Worm (Caenorhabditis elegans): Measurements from ENCODE around the gene F35C11.4.

- TF ChIP-seq ama-1 (optimal IDR thresholded peaks at IDR 0.05): no peak
- TF ChIP-seq pqm-1 (tag; optimal IDR thresholded peaks at IDR 0.05): no peak
- no peak for TF ChIP-seq F13H6.1 (tag; optimal IDR thresholded peaks at IDR 0.05)
- TF ChIP-seq dmd-4 (tag; optimal IDR thresholded peaks at IDR 0.05; ENCODE audit: borderline replicate concordance): no peak
- no peak for TF ChIP-seq K02D7.2 (tag; optimal IDR thresholded peaks at IDR 0.05)
- no peak for TF ChIP-seq tbx-7 (tag; optimal IDR thresholded peaks at IDR 0.05)
- TF ChIP-seq ets-4 (tag; optimal IDR thresholded peaks at IDR 0.05): no peak
- TF ChIP-seq ceh-9 (tag; optimal IDR thresholded peaks at IDR 0.05): no peak
Observed at ce11 chrII:8276057-8276456, 27.3 kb downstream of the F35C11.4 start, which contains the start of the genes gei-14 and slc-25A32.

All from whole organism, late embryonic.